Worm (Caenorhabditis elegans): ENCODE data around the gene F59F3.6.

Gene F59F3.6

DNA sequence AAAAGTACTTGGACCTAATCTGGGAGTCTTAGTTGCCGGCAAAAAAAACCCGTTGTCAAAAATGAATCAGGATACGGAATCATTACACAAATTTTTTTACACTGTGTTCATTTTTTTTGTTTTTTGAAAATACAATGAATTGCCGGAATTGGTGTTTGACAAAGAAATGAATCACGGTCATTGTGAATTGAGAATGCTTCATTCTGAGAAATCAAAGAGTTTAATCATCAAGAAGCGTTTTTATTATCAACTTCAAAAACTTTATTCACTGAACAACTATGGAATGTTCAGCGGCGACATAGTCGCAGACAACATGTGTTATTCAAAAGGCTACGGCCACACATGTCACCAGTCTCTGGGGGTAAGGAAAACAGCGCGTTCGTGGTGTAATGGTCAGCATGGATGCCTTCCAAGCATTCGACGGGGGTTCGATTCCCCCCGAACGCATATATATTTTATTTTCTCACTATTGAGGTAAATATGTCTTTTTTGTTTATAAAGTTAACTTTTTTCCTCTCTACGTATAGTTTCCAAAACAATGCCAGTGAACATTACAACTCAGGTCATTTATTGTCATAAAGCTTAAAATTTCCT lies 35.5 kb downstream of the F59F3.6 start, which contains the start of gene nas-10:
nas-10 (minus strand) TSS at position 51 of the 594 bp plus-strand sequence.
- TF ChIP-seq nhr-76 (tag; optimal IDR thresholded peaks at IDR 0.05), result no peak
- no peak for TF ChIP-seq dpl-1 (GFP tag; optimal IDR thresholded peaks at IDR 0.05)
- TF ChIP-seq sox-4 (tag; optimal IDR thresholded peaks at IDR 0.05), result no peak
- TF ChIP-seq mdl-1 (tag; optimal IDR thresholded peaks at IDR 0.05), result peak in 1 of 2 experiments; percentile 49
- TF ChIP-seq ceh-82 (tag; optimal IDR thresholded peaks at IDR 0.05), result peak in 2 of 3 experiments; percentile 29 to 37
- peak; percentile 39 for TF ChIP-seq xbp-1 (tag; optimal IDR thresholded peaks at IDR 0.05)
- no peak for TF ChIP-seq snpc-4 (tag; optimal IDR thresholded peaks at IDR 0.05)
- 0 out of 2 replicates have a peak, but pooled peaks have one; percentile 24 for TF ChIP-seq grh-1 (GFP tag; IDR thresholded peaks at IDR 0.05)
- no peak for TF ChIP-seq ets-5 (GFP tag; IDR thresholded peaks at IDR 0.05)
- no peak for TF ChIP-seq lin-13 (GFP tag; optimal IDR thresholded peaks at IDR 0.05)
- TF ChIP-seq elt-2 (tag; optimal IDR thresholded peaks at IDR 0.05), result peak; percentile 45
- no peak for TF ChIP-seq nhr-77 (tag; optimal IDR thresholded peaks at IDR 0.05)
- peak; percentile 21 for TF ChIP-seq blmp-1 (tag; optimal IDR thresholded peaks at IDR 0.05)
- peak; percentile 68 for TF ChIP-seq nhr-19 (GFP tag; conservative IDR thresholded peaks at IDR 0.05)
- no peak for TF ChIP-seq unc-62 (GFP tag; optimal IDR thresholded peaks at IDR 0.05)
- peak; percentile 52 for TF ChIP-seq dsc-1 (tag; optimal IDR thresholded peaks at IDR 0.05)
- TF ChIP-seq nhr-237 (tag; optimal IDR thresholded peaks at IDR 0.05), result no peak
- TF ChIP-seq nhr-90 (tag; optimal IDR thresholded peaks at IDR 0.05; ENCODE audit: poor library complexity), result peak; percentile 73
- TF ChIP-seq isw-1 (GFP tag; IDR thresholded peaks at IDR 0.05), result no peak
- peak; percentile 37 for TF ChIP-seq rnt-1 (tag; optimal IDR thresholded peaks at IDR 0.05)
- TF ChIP-seq snu-23 (GFP tag; optimal IDR thresholded peaks at IDR 0.05), result peak; percentile 77
- TF ChIP-seq fkh-10 (GFP tag; optimal IDR thresholded peaks at IDR 0.05), result peak; percentile 32
- no peak for TF ChIP-seq lsy-2 (tag; optimal IDR thresholded peaks at IDR 0.05)
- TF ChIP-seq hlh-17 (GFP tag; optimal IDR thresholded peaks at IDR 0.05; ENCODE audit: borderline replicate concordance), result no peak
- peak in 1 of 2 experiments; percentile 38 for TF ChIP-seq ztf-11 (tag; optimal IDR thresholded peaks at IDR 0.05)
- no peak for TF ChIP-seq ceh-90 (tag; optimal IDR thresholded peaks at IDR 0.05)
- TF ChIP-seq zip-4 (GFP tag; optimal IDR thresholded peaks at IDR 0.05), result no peak
- TF ChIP-seq unc-30 (tag; optimal IDR thresholded peaks at IDR 0.05), result no peak
- TF ChIP-seq mep-1 (tag; optimal IDR thresholded peaks at IDR 0.05), result peak; percentile 54
- TF ChIP-seq vab-15 (tag; optimal IDR thresholded peaks at IDR 0.05), result no peak
- no peak for TF ChIP-seq ama-1 (optimal IDR thresholded peaks at IDR 0.05)
- TF ChIP-seq nhr-84 (tag; optimal IDR thresholded peaks at IDR 0.05), result no peak
- no peak for TF ChIP-seq alr-1 (tag; optimal IDR thresholded peaks at IDR 0.05; ENCODE audit: borderline replicate concordance)
- no peak for TF ChIP-seq fkh-4 (tag; optimal IDR thresholded peaks at IDR 0.05; ENCODE audit: borderline replicate concordance)
- no peak for TF ChIP-seq C04F5.9 (tag; optimal IDR thresholded peaks at IDR 0.05)
- TF ChIP-seq mef-2 (tag; optimal IDR thresholded peaks at IDR 0.05), result no peak
- no peak for TF ChIP-seq nhr-12 (tag; optimal IDR thresholded peaks at IDR 0.05)
- TF ChIP-seq tbx-2 (tag; optimal IDR thresholded peaks at IDR 0.05), result no peak
- TF ChIP-seq hlh-4 (tag; optimal IDR thresholded peaks at IDR 0.05), result no peak
- no peak for TF ChIP-seq egl-27 (tag; optimal IDR thresholded peaks at IDR 0.05)
- no peak for TF ChIP-seq zag-1 (tag; optimal IDR thresholded peaks at IDR 0.05)
- no peak for TF ChIP-seq ceh-8 (GFP tag; optimal IDR thresholded peaks at IDR 0.05)
- peak; percentile 47 for TF ChIP-seq lin-14 (GFP tag; optimal IDR thresholded peaks at IDR 0.05)
- TF ChIP-seq pax-3 (tag; optimal IDR thresholded peaks at IDR 0.05), result no peak
- peak; percentile 76 for TF ChIP-seq nhr-85 (tag)
- no peak for TF ChIP-seq skn-1 (tag; optimal IDR thresholded peaks at IDR 0.05)
- TF ChIP-seq lin-35 (GFP tag; optimal IDR thresholded peaks at IDR 0.05), result peak in 1 of 2 experiments; percentile 61
- no peak for TF ChIP-seq aha-1 (tag; optimal IDR thresholded peaks at IDR 0.05)
- no peak for TF ChIP-seq hpl-2 (GFP tag; optimal IDR thresholded peaks at IDR 0.05)
- TF ChIP-seq ceh-88 (GFP tag; IDR thresholded peaks at IDR 0.05), result no peak
- TF ChIP-seq nhr-11 (tag; optimal IDR thresholded peaks at IDR 0.05), result no peak
- no peak for TF ChIP-seq Y116A8C.19 (tag; optimal IDR thresholded peaks at IDR 0.05; ENCODE audit: borderline replicate concordance)
- TF ChIP-seq unc-98 (GFP tag; IDR thresholded peaks at IDR 0.05), result no peak

Data from whole organism, L1 larva.